Fruit fly (Drosophila melanogaster) whole organism, embryonic: ENCODE data around the gene CG7974.

Source experiments
- Atf3 ChIP-seq: fragments of 200-800 bp; sonication (Bioruptor generic); optimal IDR thresholded peaks from 3 replicates; lab custom pipeline; 2016; ENCODE audit warnings: missing biosample characterization, missing genetic modification characterization
- CG10209 ChIP-seq: fragments of 200-800 bp; sonication (Bioruptor generic); optimal IDR thresholded peaks from 3 replicates; lab custom pipeline; 2017; ENCODE audit warnings: missing biosample characterization, mild to moderate bottlenecking, missing genetic modification characterization, missing genetic modification reagents
- CG13287 ChIP-seq: fragments of 200-800 bp; sonication (Bioruptor generic); IDR thresholded peaks from 2 replicates; pipeline ENCODE4 v1.3.6; 2022; ENCODE audit warnings: missing biosample characterization, missing genetic modification characterization; ENCODE audit not compliant: partially characterized antibody
- CG13424 ChIP-seq: fragments of 200-800 bp; sonication (Bioruptor generic); optimal IDR thresholded peaks from 2 replicates; lab custom pipeline; 2019; ENCODE audit warnings: missing biosample characterization, mild to moderate bottlenecking, missing genetic modification characterization, moderate library complexity
- CG14050 ChIP-seq: fragments of 200-800 bp; sonication (Bioruptor generic); IDR thresholded peaks from 3 replicates; pipeline ENCODE4 v1.3.6; 2022; ENCODE audit warnings: missing biosample characterization, missing genetic modification characterization
- CG14860 ChIP-seq: fragments of 200-800 bp; sonication (Bioruptor generic); IDR thresholded peaks from 3 replicates; pipeline ENCODE4 v1.3.6; 2022; ENCODE audit warnings: missing biosample characterization, missing genetic modification characterization; ENCODE audit not compliant: partially characterized antibody
- CG15479 ChIP-seq: fragments of 200-800 bp; sonication (Bioruptor generic); optimal IDR thresholded peaks from 3 replicates; lab custom pipeline; 2019; ENCODE audit warnings: missing biosample characterization, mild to moderate bottlenecking, missing genetic modification characterization, moderate library complexity
- CG15601 ChIP-seq: fragments of 200-800 bp; sonication (Bioruptor generic); optimal IDR thresholded peaks from 3 replicates; lab custom pipeline; 2019; ENCODE audit warnings: missing biosample characterization, mild to moderate bottlenecking, missing genetic modification characterization, moderate library complexity
- CG17612 ChIP-seq: fragments of 200-800 bp; sonication (Bioruptor generic); IDR thresholded peaks from 2 replicates; pipeline ENCODE4 v1.3.6; 2022; ENCODE audit warnings: missing biosample characterization, missing genetic modification characterization
- CG18764 ChIP-seq: fragments of 200-800 bp; sonication (Bioruptor generic); optimal IDR thresholded peaks from 3 replicates; lab custom pipeline; 2016; ENCODE audit warnings: missing biosample characterization, missing genetic modification characterization
- CG2120 ChIP-seq: fragments of 200-800 bp; sonication (Bioruptor generic); optimal IDR thresholded peaks from 3 replicates; lab custom pipeline; 2016; ENCODE audit warnings: missing biosample characterization, missing genetic modification characterization
- CG2875 ChIP-seq: fragments of 200-800 bp; sonication (Bioruptor generic); optimal IDR thresholded peaks from 2 replicates; lab custom pipeline; 2017; ENCODE audit warnings: missing biosample characterization, mild to moderate bottlenecking, missing genetic modification characterization, missing genetic modification reagents
- CG2889 ChIP-seq: fragments of 200-800 bp; sonication (Bioruptor generic); IDR thresholded peaks from 3 replicates; pipeline ENCODE4 v1.3.6; 2022; ENCODE audit warnings: missing biosample characterization, missing genetic modification characterization
- CG34422 ChIP-seq: fragments of 200-800 bp; sonication (Bioruptor generic); IDR thresholded peaks from 3 replicates; pipeline ENCODE4 v1.3.6; 2022; ENCODE audit warnings: missing biosample characterization, missing genetic modification characterization
- CG4404 ChIP-seq: fragments of 200-800 bp; sonication (Bioruptor generic); IDR thresholded peaks from 2 replicates; pipeline ENCODE4 v1.3.6; 2022; ENCODE audit warnings: missing biosample characterization, missing genetic modification characterization
- CG8388 ChIP-seq: fragments of 200-800 bp; sonication (Bioruptor generic); optimal IDR thresholded peaks from 2 replicates; lab custom pipeline; 2019; ENCODE audit warnings: missing biosample characterization, mild to moderate bottlenecking, missing genetic modification characterization, moderate library complexity
- CG9932 ChIP-seq: fragments of 200-800 bp; sonication (Bioruptor generic); IDR thresholded peaks from 2 replicates; pipeline ENCODE4 v1.3.6; 2022; ENCODE audit warnings: missing biosample characterization, missing genetic modification characterization
- D19B ChIP-seq: fragments of 200-800 bp; sonication (Bioruptor generic); optimal IDR thresholded peaks from 2 replicates; lab custom pipeline; 2017; ENCODE audit warnings: missing biosample characterization, mild to moderate bottlenecking, missing genetic modification characterization
- Dfd ChIP-seq, 2 experiments: fragments of >200 bp; optimal IDR thresholded peaks; 2 replicates each; lab custom pipeline; 2017; ENCODE audit warnings: missing biosample characterization in 2 of 2, missing genetic modification characterization in 2 of 2
- E2f2 ChIP-seq: fragments of 200-800 bp; sonication (Bioruptor generic); IDR thresholded peaks from 2 replicates; pipeline ENCODE4 v1.3.6; 2022; ENCODE audit warnings: missing biosample characterization, missing genetic modification characterization
- Elba2 ChIP-seq: fragments of 200-800 bp; sonication (Bioruptor generic); optimal IDR thresholded peaks from 3 replicates; lab custom pipeline; 2016; ENCODE audit warnings: missing biosample characterization, missing genetic modification characterization
- Hr78 ChIP-seq, 2 experiments: fragments of 200-800 bp in 1 of 2; fragments of >200 bp in 1 of 2; sonication (Bioruptor generic) in 1 of 2; optimal IDR thresholded peaks; 2 replicates each; lab custom pipeline; 2017 to 2019; ENCODE audit warnings: missing biosample characterization in 2 of 2, missing genetic modification characterization in 2 of 2, mild to moderate bottlenecking in 1 of 2, moderate library complexity in 1 of 2
- Rfx ChIP-seq: fragments of 200-800 bp; sonication (Bioruptor generic); IDR thresholded peaks from 2 replicates; pipeline ENCODE4 v1.3.6; 2022; ENCODE audit warnings: missing biosample characterization, missing genetic modification characterization
- Spps ChIP-seq: fragments of 200-800 bp; sonication (Bioruptor generic); optimal IDR thresholded peaks from 2 replicates; lab custom pipeline; 2018; ENCODE audit warnings: missing biosample characterization, mild to moderate bottlenecking, missing genetic modification characterization
- Stat92E ChIP-seq, 3 experiments: fragments of >200 bp in 2 of 3; fragments of 200-800 bp in 1 of 3; sonication (Bioruptor generic) in 1 of 3; optimal IDR thresholded peaks; 2 replicates each; lab custom pipeline; 2017 to 2019; ENCODE audit warnings: missing biosample characterization in 3 of 3, missing genetic modification characterization in 3 of 3, mild to moderate bottlenecking in 1 of 3, moderate library complexity in 1 of 3
- Tbp ChIP-seq: fragments of >200 bp; optimal IDR thresholded peaks from 2 replicates; lab custom pipeline; 2018; ENCODE audit warnings: missing biosample characterization, missing genetic modification characterization
- abd-A ChIP-seq: fragments of 200-800 bp; sonication (Bioruptor generic); optimal IDR thresholded peaks from 3 replicates; lab custom pipeline; 2019; ENCODE audit warnings: missing biosample characterization, mild to moderate bottlenecking, missing genetic modification characterization, moderate library complexity
- bigmax ChIP-seq: fragments of 200-800 bp; sonication (Bioruptor generic); optimal IDR thresholded peaks from 2 replicates; lab custom pipeline; 2018; ENCODE audit warnings: missing biosample characterization, mild to moderate bottlenecking, missing genetic modification characterization
- bowl ChIP-seq: fragments of 200-800 bp; sonication (Bioruptor generic); IDR thresholded peaks from 2 replicates; pipeline ENCODE4 v1.3.6; 2022; ENCODE audit warnings: missing biosample characterization, missing genetic modification characterization
- cg ChIP-seq: fragments of 200-800 bp; sonication (Bioruptor generic); optimal IDR thresholded peaks from 3 replicates; lab custom pipeline; 2019; ENCODE audit warnings: missing biosample characterization, mild to moderate bottlenecking, missing genetic modification characterization, moderate library complexity
- dan ChIP-seq: fragments of 200-800 bp; sonication (Bioruptor generic); IDR thresholded peaks from 2 replicates; pipeline ENCODE4 v1.3.6; 2022; ENCODE audit warnings: missing biosample characterization, missing genetic modification characterization
- danr ChIP-seq: fragments of 200-800 bp; sonication (Bioruptor generic); IDR thresholded peaks from 2 replicates; pipeline ENCODE4 v1.3.6; 2022; ENCODE audit warnings: missing biosample characterization, missing genetic modification characterization
- dmrt11E ChIP-seq: fragments of 200-800 bp; sonication (Bioruptor generic); optimal IDR thresholded peaks from 3 replicates; lab custom pipeline; 2018; ENCODE audit warnings: missing biosample characterization, mild to moderate bottlenecking, missing genetic modification characterization, moderate library complexity
- exex ChIP-seq: fragments of 200-800 bp; sonication (Bioruptor generic); optimal IDR thresholded peaks from 4 replicates; lab custom pipeline; 2018; ENCODE audit warnings: missing biosample characterization, mild to moderate bottlenecking, missing genetic modification characterization, moderate library complexity
- gcm2 ChIP-seq: fragments of 200-800 bp; sonication (Bioruptor generic); optimal IDR thresholded peaks from 2 replicates; lab custom pipeline; 2016; ENCODE audit warnings: missing biosample characterization, missing genetic modification characterization
- gem ChIP-seq: fragments of 200-800 bp; sonication (Bioruptor generic); optimal IDR thresholded peaks from 2 replicates; lab custom pipeline; 2019; ENCODE audit warnings: missing biosample characterization, mild to moderate bottlenecking, missing genetic modification characterization, moderate library complexity
- gt ChIP-seq: fragments of 200-800 bp; sonication (Bioruptor generic); IDR thresholded peaks from 2 replicates; pipeline ENCODE4 v1.3.6; 2022; ENCODE audit warnings: missing biosample characterization, missing genetic modification characterization
- jumu ChIP-seq: fragments of 200-800 bp; sonication (Bioruptor generic); optimal IDR thresholded peaks from 3 replicates; lab custom pipeline; 2016; ENCODE audit warnings: missing biosample characterization, missing genetic modification characterization
- klu ChIP-seq: fragments of 200-800 bp; sonication (Bioruptor generic); IDR thresholded peaks from 2 replicates; pipeline ENCODE4 v1.3.6; 2022; ENCODE audit warnings: missing biosample characterization, missing genetic modification characterization
- lab ChIP-seq: fragments of 200-800 bp; sonication (Bioruptor generic); optimal IDR thresholded peaks from 3 replicates; lab custom pipeline; 2017; ENCODE audit warnings: missing biosample characterization, missing genetic modification characterization, mild to moderate bottlenecking, moderate library complexity, missing genetic modification reagents
- mirr ChIP-seq: fragments of 200-800 bp; sonication (Bioruptor generic); optimal IDR thresholded peaks from 3 replicates; lab custom pipeline; 2018; ENCODE audit warnings: missing biosample characterization, mild to moderate bottlenecking, missing genetic modification characterization
- nerfin-2 ChIP-seq: fragments of 200-800 bp; sonication (Bioruptor generic); IDR thresholded peaks from 2 replicates; pipeline ENCODE4 v1.3.6; 2022; ENCODE audit warnings: missing biosample characterization, missing genetic modification characterization; ENCODE audit not compliant: partially characterized antibody
- ro ChIP-seq: fragments of 200-800 bp; sonication (Bioruptor generic); IDR thresholded peaks from 2 replicates; pipeline ENCODE4 v1.3.6; 2022; ENCODE audit warnings: missing biosample characterization, missing genetic modification characterization
- row ChIP-seq: fragments of 200-800 bp; sonication (Bioruptor generic); IDR thresholded peaks from 3 replicates; pipeline ENCODE4 v1.3.6; 2022; ENCODE audit warnings: missing biosample characterization, missing genetic modification characterization
- sd ChIP-seq: fragments of 200-800 bp; sonication (Bioruptor generic); optimal IDR thresholded peaks from 3 replicates; lab custom pipeline; 2018; ENCODE audit warnings: missing biosample characterization, mild to moderate bottlenecking, missing genetic modification characterization, moderate library complexity
- sqz ChIP-seq: fragments of 200-800 bp; sonication (Bioruptor generic); optimal IDR thresholded peaks from 3 replicates; lab custom pipeline; 2018; ENCODE audit warnings: missing biosample characterization, mild to moderate bottlenecking, missing genetic modification characterization
- tap ChIP-seq: fragments of 200-800 bp; optimal IDR thresholded peaks from 3 replicates; lab custom pipeline; 2019; ENCODE audit warnings: missing biosample characterization, mild to moderate bottlenecking, missing genetic modification characterization, moderate library complexity
- tio ChIP-seq: fragments of 200-800 bp; sonication (Bioruptor generic); optimal IDR thresholded peaks from 2 replicates; lab custom pipeline; 2017; ENCODE audit warnings: missing biosample characterization, missing genetic modification characterization, inconsistent platforms
- unpg ChIP-seq: fragments of 200-800 bp; sonication (Bioruptor generic); optimal IDR thresholded peaks from 3 replicates; lab custom pipeline; 2018; ENCODE audit warnings: missing biosample characterization, mild to moderate bottlenecking, missing genetic modification characterization, moderate library complexity
- wdn ChIP-seq: fragments of 200-800 bp; sonication (Bioruptor generic); IDR thresholded peaks from 2 replicates; pipeline ENCODE4 v1.3.6; 2022; ENCODE audit warnings: missing biosample characterization, missing genetic modification characterization

Gene CG7974

dm6 chr3L:1702367-1702927, 37.5 kb downstream of the CG7974 start, which contains the start of gene CG13931 (continued):
- peak; percentile 61 for TF ChIP-seq gem (tag; lab: Kevin White, UChicago)
- peak; percentile 20; the same call in 1 of the 2 replicates for TF ChIP-seq CG4404 (GFP tag; lab: Robert Waterston, UW)
- no peak for TF ChIP-seq CG17612 (GFP tag; lab: Robert Waterston, UW)
- TF ChIP-seq ro (GFP tag; lab: Robert Waterston, UW): no peak
- no peak for TF ChIP-seq klu (GFP tag; lab: Robert Waterston, UW)
- TF ChIP-seq CG34422 (GFP tag; lab: Robert Waterston, UW): peak; percentile 23; the same call in 1 of the 3 replicates
- TF ChIP-seq gcm2: no peak
- peak; percentile 56 for TF ChIP-seq dmrt11E (tag; lab: Kevin White, UChicago)
- no peak for TF ChIP-seq cg (GFP tag; lab: Kevin White, UChicago)
- TF ChIP-seq CG15601 (tag; lab: Kevin White, UChicago): no peak
- TF ChIP-seq CG18764: peak; percentile 3
- TF ChIP-seq tio (GFP tag; lab: Kevin White, UChicago): peak; percentile 32
- no peak for TF ChIP-seq CG13287 (GFP tag; lab: Robert Waterston, UW)
- no peak for TF ChIP-seq Tbp (GFP tag; lab: Kevin White, UChicago)
- TF ChIP-seq CG2875: no peak
- no peak for TF ChIP-seq dan (GFP tag; lab: Robert Waterston, UW)
- TF ChIP-seq exex: no peak
- no peak for TF ChIP-seq nerfin-2 (GFP tag; lab: Robert Waterston, UW)
- TF ChIP-seq Elba2 (GFP tag; lab: Kevin White, UChicago): no peak
- TF ChIP-seq CG14860 (GFP tag; lab: Robert Waterston, UW): no peak
- 0 out of 3 replicates have a peak, but pooled peaks have one; percentile 41 for TF ChIP-seq CG2889 (GFP tag; lab: Robert Waterston, UW)
- no peak for TF ChIP-seq wdn (GFP tag; lab: Robert Waterston, UW)
- TF ChIP-seq Atf3 (GFP tag; lab: Kevin White, UChicago): no peak
- TF ChIP-seq danr (GFP tag; lab: Robert Waterston, UW): peak; percentile 13; the same call in 1 of the 2 replicates
- TF ChIP-seq bowl (GFP tag; lab: Robert Waterston, UW): no peak
- no peak for TF ChIP-seq Stat92E (GFP tag; optimal IDR thresholded peaks at IDR 0.05; lab: Kevin White, UChicago)
- TF ChIP-seq mirr: no peak
- no peak for TF ChIP-seq Spps (tag; lab: Kevin White, UChicago)
- TF ChIP-seq gt (GFP tag; lab: Robert Waterston, UW): no peak
- no peak for TF ChIP-seq E2f2 (GFP tag; lab: Robert Waterston, UW)
- no peak for TF ChIP-seq CG15479 (GFP tag; lab: Kevin White, UChicago)
- no peak for TF ChIP-seq lab (GFP tag; lab: Kevin White, UChicago)
- no peak for TF ChIP-seq Hr78 (GFP tag; optimal IDR thresholded peaks at IDR 0.05; lab: Kevin White, UChicago)
- no peak for TF ChIP-seq bigmax (GFP tag; lab: Kevin White, UChicago)
- TF ChIP-seq row: peak; percentile 42; the same call in 1 of the 3 replicates
- no peak for TF ChIP-seq sd (tag; lab: Kevin White, UChicago)
- TF ChIP-seq CG2120 (GFP tag; lab: Kevin White, UChicago): no peak
- no peak for TF ChIP-seq CG13424 (tag; lab: Kevin White, UChicago)
- no peak for TF ChIP-seq unpg (GFP tag; lab: Kevin White, UChicago)
- TF ChIP-seq sqz: no peak
- no peak for TF ChIP-seq jumu
- no peak for TF ChIP-seq D19B (GFP tag; lab: Kevin White, UChicago)
- no peak for TF ChIP-seq CG10209
- no peak for TF ChIP-seq tap (tag; lab: Kevin White, UChicago)
- TF ChIP-seq CG8388 (GFP tag; lab: Kevin White, UChicago): peak; percentile 29
- no peak for TF ChIP-seq CG14050
- TF ChIP-seq abd-A (tag; lab: Kevin White, UChicago): no peak
- no peak for TF ChIP-seq CG9932 (GFP tag; lab: Robert Waterston, UW)
- no peak for TF ChIP-seq Dfd (GFP tag; optimal IDR thresholded peaks at IDR 0.05; lab: Kevin White, UChicago)
- no peak for TF ChIP-seq Rfx (GFP tag; lab: Robert Waterston, UW)
